Worm (Caenorhabditis elegans) whole organism, early embryonic: Measurements from ENCODE around the gene slc-17.7.

ENCODE experiments used
- ama-1 ChIP-seq: fragments of 150-350 bp; optimal IDR thresholded peaks from 2 replicates; lab custom pipeline; 2014
- flt-1 ChIP-seq: fragments of 200-800 bp; sonication (Bioruptor generic); IDR thresholded peaks from 2 replicates; pipeline ENCODE4 v1.3.6; 2022; ENCODE audit warnings: missing genetic modification characterization, missing compliant biosample characterization
- hmbx-1 ChIP-seq: sonication (generic microtip); optimal IDR thresholded peaks from 2 replicates; lab custom pipeline; 2016; ENCODE audit warnings: mild to moderate bottlenecking, missing genetic modification characterization, missing compliant biosample characterization
- pes-1 ChIP-seq: fragments of 200-800 bp; sonication (Bioruptor generic); IDR thresholded peaks from 2 replicates; pipeline ENCODE4 v1.3.6; 2022; ENCODE audit warnings: missing genetic modification reagents, missing genetic modification characterization, missing compliant biosample characterization
- scrt-1 ChIP-seq: fragments of 200-800 bp; sonication (Bioruptor generic); IDR thresholded peaks from 2 replicates; pipeline ENCODE4 v1.3.6; 2022; ENCODE audit warnings: missing genetic modification characterization, missing compliant biosample characterization
- sea-1 ChIP-seq: fragments of 200-800 bp; sonication (Bioruptor generic); conservative IDR thresholded peaks from 2 replicates; pipeline ENCODE4 v1.3.6; 2022; ENCODE audit warnings: missing genetic modification characterization, missing compliant biosample characterization
- tbx-37 ChIP-seq: fragments of 200-800 bp; sonication (Bioruptor generic); conservative IDR thresholded peaks from 2 replicates; pipeline ENCODE4 v1.3.6; 2022; ENCODE audit warnings: missing genetic modification reagents, missing genetic modification characterization, missing compliant biosample characterization
- tra-4 ChIP-seq: sonication (generic microtip); optimal IDR thresholded peaks from 2 replicates; lab custom pipeline; 2017; ENCODE audit warnings: missing genetic modification characterization, missing compliant biosample characterization

DNA sequence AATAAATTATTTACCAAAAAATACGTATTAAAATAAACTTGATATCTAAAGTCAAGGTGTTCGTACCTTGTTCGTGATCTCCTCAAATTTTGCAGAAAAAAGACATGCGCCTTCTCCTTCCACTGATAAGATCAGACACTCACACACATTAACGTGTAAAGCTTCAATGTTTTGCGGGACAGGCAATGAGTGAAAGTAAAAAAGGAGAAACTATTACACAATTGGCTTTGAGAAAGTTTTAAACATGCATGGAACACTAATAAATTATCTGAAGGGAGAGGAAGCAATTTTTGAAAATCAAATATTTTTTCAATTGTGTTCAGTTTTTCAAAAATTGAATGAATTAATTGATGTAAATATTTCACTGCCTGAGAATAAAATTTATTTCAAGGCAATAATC lies 41.3 kb downstream of the slc-17.7 start:
- TF ChIP-seq ama-1 (lab: Kevin White, UChicago) (no peak), sea-1 (GFP tag; lab: Robert Waterston, UW) (no peak), scrt-1 (GFP tag; lab: Robert Waterston, UW) (no peak), tbx-37 (GFP tag; lab: Robert Waterston, UW) (no peak), pes-1 (GFP tag; lab: Robert Waterston, UW) (no peak), hmbx-1 (tag; lab: Kevin White, UChicago) (no peak), tra-4 (tag; lab: Kevin White, UChicago) (no peak), flt-1 (GFP tag; lab: Robert Waterston, UW) (no peak)
